Fruit fly (Drosophila melanogaster) whole organism, wandering third instar larva: ENCODE measurements around the gene HP1b.

ENCODE experiments used
- Myc ChIP-seq: fragments of >200 bp; optimal IDR thresholded peaks from 2 replicates; lab custom pipeline; 2017
- h ChIP-seq: fragments of 200-800 bp; sonication (Bioruptor generic); optimal IDR thresholded peaks from 3 replicates; lab custom pipeline; 2016; ENCODE audit warnings: missing biosample characterization, mild to moderate bottlenecking, missing genetic modification characterization

- TF ChIP-seq h (GFP tag; lab: Kevin White, UChicago) (no peak), Myc (no peak)
Observed at dm6 chrX:9130243-9130642, 49.4 kb downstream of the HP1b start.
